Worm (Caenorhabditis elegans) whole organism, young adult: ENCODE measurements around the gene C39B10.3.

ENCODE experiments used
- ZK185.1 ChIP-seq: sonication (generic microtip); optimal IDR thresholded peaks from 2 replicates; lab custom pipeline; 2016; ENCODE audit warnings: mild to moderate bottlenecking, missing genetic modification characterization, missing compliant biosample characterization; ENCODE audit not compliant: poor library complexity, severe bottlenecking
- cebp-2 ChIP-seq: fragments of 200-800 bp; sonication (Bioruptor generic); IDR thresholded peaks from 2 replicates; pipeline ENCODE4 v1.3.6; 2022; ENCODE audit warnings: missing genetic modification characterization, missing compliant biosample characterization
- ceh-40 ChIP-seq: fragments of 200-800 bp; sonication (Bioruptor generic); IDR thresholded peaks from 2 replicates; pipeline ENCODE4 v1.3.6; 2022; ENCODE audit warnings: missing genetic modification characterization, missing compliant biosample characterization
- efl-1 ChIP-seq: fragments of 150-350 bp; optimal IDR thresholded peaks from 2 replicates; lab custom pipeline; 2014; ENCODE audit warnings: missing biosample characterization, missing genetic modification reagents, missing genetic modification characterization
- lin-26 ChIP-seq: fragments of 200-800 bp; sonication (Bioruptor generic); IDR thresholded peaks from 2 replicates; pipeline ENCODE4 v1.3.6; 2022; ENCODE audit warnings: missing genetic modification reagents, missing genetic modification characterization, missing compliant biosample characterization
- mel-28 ChIP-seq: sonication (generic microtip); optimal IDR thresholded peaks from 2 replicates; lab custom pipeline; 2016; ENCODE audit warnings: borderline replicate concordance, mild to moderate bottlenecking, missing genetic modification characterization, missing compliant biosample characterization
- nhr-120 ChIP-seq: fragments of 200-800 bp; sonication (Bioruptor generic); IDR thresholded peaks from 2 replicates; pipeline ENCODE4 v1.3.6; 2022; ENCODE audit warnings: missing genetic modification characterization, missing compliant biosample characterization
- nhr-27 ChIP-seq: fragments of 200-800 bp; sonication (Bioruptor generic); optimal IDR thresholded peaks from 2 replicates; lab custom pipeline; 2018; ENCODE audit warnings: mild to moderate bottlenecking, missing genetic modification characterization, moderate library complexity, missing compliant biosample characterization
- nhr-90 ChIP-seq: sonication (generic microtip); optimal IDR thresholded peaks from 2 replicates; lab custom pipeline; 2016; ENCODE audit warnings: missing genotype, mild to moderate bottlenecking, missing genetic modification characterization, missing compliant biosample characterization
- pha-4 ChIP-seq: fragments of 150-350 bp; sonication (generic microtip); optimal IDR thresholded peaks from 2 replicates; lab custom pipeline; 2014; ENCODE audit warnings: missing biosample characterization, missing genetic modification reagents, missing genetic modification characterization
- sdz-38 ChIP-seq: sonication (generic microtip); optimal IDR thresholded peaks from 2 replicates; lab custom pipeline; 2016; ENCODE audit warnings: missing genotype, missing genetic modification characterization, missing compliant biosample characterization
- tbx-9 ChIP-seq: sonication (generic microtip); optimal IDR thresholded peaks from 2 replicates; lab custom pipeline; 2016; ENCODE audit warnings: borderline replicate concordance, missing genetic modification characterization, inconsistent platforms, missing compliant biosample characterization
- unc-62 ChIP-seq: fragments of 150-350 bp; optimal IDR thresholded peaks from 2 replicates; lab custom pipeline; 2014; ENCODE audit warnings: missing biosample characterization, missing genetic modification reagents, missing genetic modification characterization

DNA sequence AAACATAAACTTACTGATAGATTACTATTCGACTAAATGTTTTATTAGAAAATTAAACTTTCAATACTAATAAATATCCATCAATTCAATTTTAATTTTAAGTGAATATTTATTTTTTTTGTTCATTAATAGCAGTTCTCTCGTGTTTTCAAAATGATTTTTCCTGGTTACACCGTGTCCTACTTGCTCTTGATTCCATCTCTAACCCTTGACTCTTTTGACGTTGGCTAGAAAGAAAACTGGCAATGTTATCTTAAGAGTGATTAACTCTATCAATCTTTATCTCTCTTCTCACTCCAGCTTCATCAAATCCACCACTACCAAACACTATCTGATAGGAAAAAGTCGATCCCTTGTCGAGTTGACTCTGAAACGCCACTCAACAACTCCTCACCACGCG lies 31.5 kb upstream of the C39B10.3 start, which contains the start of gene acr-8:
- TF ChIP-seq unc-62 (GFP tag; lab: Kevin White, UChicago): no peak
- TF ChIP-seq nhr-90: no peak
- TF ChIP-seq nhr-27 (tag; lab: Kevin White, UChicago): no peak
- no peak for TF ChIP-seq cebp-2 (GFP tag; lab: Robert Waterston, UW)
- no peak for TF ChIP-seq tbx-9 (tag; lab: Kevin White, UChicago)
- TF ChIP-seq pha-4 (tag; lab: Kevin White, UChicago): no peak
- TF ChIP-seq mel-28 (tag; lab: Kevin White, UChicago): no peak
- TF ChIP-seq nhr-120: no peak
- TF ChIP-seq lin-26: no peak
- TF ChIP-seq sdz-38 (tag; lab: Kevin White, UChicago): no peak
- TF ChIP-seq efl-1 (GFP tag; lab: Kevin White, UChicago): no peak
- TF ChIP-seq ceh-40 (GFP tag; lab: Robert Waterston, UW): no peak
- no peak for TF ChIP-seq ZK185.1 (tag; lab: Kevin White, UChicago)
